Worm (Caenorhabditis elegans): ENCODE results near the gene ral-1.
A peak's percentile ranks its signal among the peaks of the same experiment; 100 is the strongest.

Gene ral-1

DNA sequence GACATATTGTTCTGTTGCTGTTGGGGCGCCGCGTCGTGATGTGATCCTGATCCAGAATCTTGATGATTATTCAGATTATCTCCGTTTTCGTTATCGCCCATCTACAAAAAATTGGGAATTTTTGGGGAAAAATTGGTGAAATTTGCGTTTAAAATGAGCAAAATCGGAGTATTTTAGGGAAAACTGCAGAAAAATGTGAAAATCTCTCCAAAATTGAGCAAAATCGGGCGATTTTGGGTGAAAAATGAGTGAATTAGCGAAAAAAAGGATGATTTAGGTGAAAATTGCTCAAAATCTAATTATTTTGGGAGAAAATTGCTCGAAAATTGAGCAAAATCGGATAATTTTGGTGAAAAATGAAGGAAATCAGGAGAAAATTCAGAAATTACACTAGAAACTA, 10.0 kb downstream of the ral-1 start, which contains the start of gene Y53G8AR.9:
Gene Y53G8AR.9 (minus strand): TSS at position 101 of the 400 bp plus-strand sequence.
- no peak for TF ChIP-seq tbx-2 (tag; optimal IDR thresholded peaks at IDR 0.05)
- no peak for TF ChIP-seq C08G9.2 (tag; optimal IDR thresholded peaks at IDR 0.05)
- TF ChIP-seq gmeb-2 (tag; optimal IDR thresholded peaks at IDR 0.05): no peak
- no peak for TF ChIP-seq pax-1 (tag; optimal IDR thresholded peaks at IDR 0.05)
- TF ChIP-seq lin-11 (tag; optimal IDR thresholded peaks at IDR 0.05): no peak
- no peak for TF ChIP-seq T23F11.4 (GFP tag; optimal IDR thresholded peaks at IDR 0.05)
- TF ChIP-seq ceh-9 (tag; optimal IDR thresholded peaks at IDR 0.05): no peak
- TF ChIP-seq ceh-30 (tag; optimal IDR thresholded peaks at IDR 0.05): no peak
- TF ChIP-seq nhr-232 (tag; optimal IDR thresholded peaks at IDR 0.05): no peak
- TF ChIP-seq pat-9 (tag; optimal IDR thresholded peaks at IDR 0.05): no peak
- no peak for TF ChIP-seq eyg-1 (tag; optimal IDR thresholded peaks at IDR 0.05)
- no peak for TF ChIP-seq ceh-14 (tag; optimal IDR thresholded peaks at IDR 0.05)
- TF ChIP-seq tbx-7 (tag; optimal IDR thresholded peaks at IDR 0.05): no peak
- no peak for TF ChIP-seq unc-86 (tag; optimal IDR thresholded peaks at IDR 0.05)
- TF ChIP-seq rnt-1 (tag; optimal IDR thresholded peaks at IDR 0.05): no peak

DNA sequence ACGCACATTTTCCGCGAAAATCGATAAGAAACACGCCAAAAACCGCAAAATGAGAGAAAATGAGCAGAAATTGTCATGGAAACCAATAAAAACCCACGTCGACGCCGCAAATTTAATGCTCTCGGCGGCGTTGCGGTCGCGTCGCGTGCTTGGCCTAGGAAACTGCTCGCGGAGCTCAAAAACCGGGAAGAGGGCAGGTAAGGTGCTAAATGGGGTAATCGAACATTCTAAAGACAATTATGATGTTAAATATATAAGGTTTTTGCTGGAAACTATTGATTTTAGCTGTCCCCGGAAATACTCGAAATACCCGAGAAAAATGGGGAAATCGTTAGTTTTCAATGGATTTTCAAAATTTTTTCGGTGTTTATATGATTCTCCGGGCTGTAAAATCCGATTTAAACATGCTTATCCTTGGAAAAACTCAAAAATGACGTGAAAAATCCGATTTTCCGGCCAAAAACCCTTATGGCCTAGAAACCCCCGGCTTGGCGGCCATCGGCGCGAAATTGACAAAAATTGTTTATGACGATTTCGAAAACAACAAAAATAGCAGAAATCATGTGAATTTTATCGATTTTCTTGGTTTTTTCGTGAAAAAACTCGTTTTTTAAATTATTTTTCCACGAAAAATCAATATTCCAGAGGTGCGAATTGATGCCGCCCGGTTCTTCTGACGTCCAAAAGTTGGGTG, 11.4 kb downstream of the ral-1 start, which contains the start of gene phf-15:
Gene phf-15 (plus strand): TSS at position 537 of the 694 bp plus-strand sequence.
- TF ChIP-seq nfya-1 (tag; optimal IDR thresholded peaks at IDR 0.05) (peak; percentile 1), ttx-3 (tag; optimal IDR thresholded peaks at IDR 0.05) (no peak), ceh-22 (tag; optimal IDR thresholded peaks at IDR 0.05) (no peak), fkh-6 (tag; optimal IDR thresholded peaks at IDR 0.05) (no peak), hlh-6 (tag; optimal IDR thresholded peaks at IDR 0.05) (no peak), ahr-1 (tag; optimal IDR thresholded peaks at IDR 0.05) (no peak), tbx-2 (tag; optimal IDR thresholded peaks at IDR 0.05) (peak; percentile 33), ceh-14 (tag; optimal IDR thresholded peaks at IDR 0.05) (peak; percentile 56), nhr-11 (tag; optimal IDR thresholded peaks at IDR 0.05) (no peak), ceh-18 (tag; optimal IDR thresholded peaks at IDR 0.05) (no peak), ama-1 (optimal IDR thresholded peaks at IDR 0.05) (no peak), elt-2 (tag; optimal IDR thresholded peaks at IDR 0.05) (peak; percentile 34), tbx-7 (tag; optimal IDR thresholded peaks at IDR 0.05) (peak; percentile 47), fkh-10 (GFP tag; optimal IDR thresholded peaks at IDR 0.05) (no peak), dmd-4 (tag; optimal IDR thresholded peaks at IDR 0.05; ENCODE audit: borderline replicate concordance) (no peak), odd-2 (tag; optimal IDR thresholded peaks at IDR 0.05) (no peak), C08G9.2 (tag; optimal IDR thresholded peaks at IDR 0.05) (peak; percentile 61), unc-86 (tag; optimal IDR thresholded peaks at IDR 0.05) (no peak), ztf-16 (tag; optimal IDR thresholded peaks at IDR 0.05) (no peak), pha-4 (tag; optimal IDR thresholded peaks at IDR 0.05) (no peak), ets-4 (tag; optimal IDR thresholded peaks at IDR 0.05) (peak; percentile 67), sdc-2 (tag; optimal IDR thresholded peaks at IDR 0.05) (no peak), pha-2 (tag; optimal IDR thresholded peaks at IDR 0.05) (no peak), F13H6.1 (tag; optimal IDR thresholded peaks at IDR 0.05) (no peak), ceh-6 (GFP tag; optimal IDR thresholded peaks at IDR 0.05) (no peak), unc-3 (GFP tag; conservative IDR thresholded peaks at IDR 0.05) (no peak), unc-3 (tag; optimal IDR thresholded peaks at IDR 0.05) (no peak), rnt-1 (tag; optimal IDR thresholded peaks at IDR 0.05) (peak; percentile 24), madf-2 (tag; optimal IDR thresholded peaks at IDR 0.05) (no peak), sox-2 (GFP tag; IDR thresholded peaks at IDR 0.05) (no peak), eyg-1 (tag; optimal IDR thresholded peaks at IDR 0.05) (no peak), pros-1 (tag; optimal IDR thresholded peaks at IDR 0.05) (no peak), pat-9 (tag; optimal IDR thresholded peaks at IDR 0.05) (no peak), ceh-2 (tag; optimal IDR thresholded peaks at IDR 0.05) (peak; percentile 59), ceh-48 (tag; optimal IDR thresholded peaks at IDR 0.05) (peak; percentile 12), pqm-1 (tag; optimal IDR thresholded peaks at IDR 0.05) (no peak), lin-11 (tag; optimal IDR thresholded peaks at IDR 0.05) (no peak), gmeb-2 (tag; optimal IDR thresholded peaks at IDR 0.05) (no peak), npax-4 (tag; optimal IDR thresholded peaks at IDR 0.05) (no peak), ceh-24 (tag; optimal IDR thresholded peaks at IDR 0.05) (no peak), ceh-31 (tag; optimal IDR thresholded peaks at IDR 0.05) (peak; percentile 70), K02D7.2 (tag; optimal IDR thresholded peaks at IDR 0.05) (no peak), zip-5 (tag; optimal IDR thresholded peaks at IDR 0.05) (peak; percentile 5), unc-42 (tag; optimal IDR thresholded peaks at IDR 0.05) (peak; percentile 47)

Measured in whole organism, late embryonic.